Fruit fly (Drosophila melanogaster): ENCODE measurements around the gene Aplip1.

The Aplip1 gene

DNA sequence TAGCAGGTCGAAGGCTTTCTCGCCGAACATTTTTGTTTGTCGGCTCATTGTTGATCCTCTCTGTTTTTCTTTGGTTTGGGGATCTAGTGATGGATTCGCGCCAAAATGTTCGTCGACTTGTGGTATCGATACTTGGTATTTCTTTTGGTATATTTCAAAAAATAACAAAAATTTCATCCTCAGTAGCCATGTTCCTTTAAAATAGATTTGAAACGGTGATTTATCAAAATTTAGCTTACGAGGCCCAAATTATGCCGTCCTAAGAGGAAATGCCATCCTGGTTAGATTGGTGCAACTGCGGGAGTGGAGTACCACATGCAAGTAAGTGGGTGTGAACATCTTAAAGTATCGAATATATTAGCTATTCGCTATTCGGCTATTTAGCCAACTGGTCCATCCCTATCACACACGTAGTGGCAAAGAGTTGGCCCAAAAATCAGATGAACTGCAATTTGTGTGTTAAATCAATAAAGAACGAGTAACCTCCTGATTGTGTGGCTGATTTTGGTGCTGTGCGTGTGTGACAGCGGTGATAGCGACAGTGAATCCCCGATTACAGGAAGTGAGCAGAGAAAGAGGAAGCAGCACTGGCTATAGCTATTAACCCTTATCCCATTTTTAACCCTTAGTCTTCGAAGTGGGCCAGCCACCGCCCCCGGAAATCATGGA is 51.6 kb downstream of the Aplip1 start, which contains the start of the genes Psf1 and Sac1 (continued):
- TF ChIP-seq CG7556 (GFP tag; optimal IDR thresholded peaks at IDR 0.05): no peak
- TF ChIP-seq Neu2 (GFP tag; optimal IDR thresholded peaks at IDR 0.05; ENCODE audit: borderline replicate concordance): no peak
- TF ChIP-seq sob (GFP tag; IDR thresholded peaks at IDR 0.05): no peak; the same call in 1 of the 2 replicates
- peak; percentile 73 for TF ChIP-seq hbn (GFP tag; IDR thresholded peaks at IDR 0.05; ENCODE audit: partially characterized antibody)
- TF ChIP-seq maf-S (GFP tag; optimal IDR thresholded peaks at IDR 0.05): peak; percentile 26
- no peak for TF ChIP-seq CG18599 (GFP tag; optimal IDR thresholded peaks at IDR 0.05)
- no peak for TF ChIP-seq kah (GFP tag; optimal IDR thresholded peaks at IDR 0.05)
- no peak for TF ChIP-seq Jarid2 (GFP tag; optimal IDR thresholded peaks at IDR 0.05)
- no peak for TF ChIP-seq CG3838 (GFP tag; optimal IDR thresholded peaks at IDR 0.05)
- TF ChIP-seq scrt (GFP tag; optimal IDR thresholded peaks at IDR 0.05): no peak
- no peak for TF ChIP-seq jigr1 (GFP tag; IDR thresholded peaks at IDR 0.05)
- TF ChIP-seq CG17328 (GFP tag; IDR thresholded peaks at IDR 0.05): no peak
- no peak for TF ChIP-seq tup (GFP tag; optimal IDR thresholded peaks at IDR 0.05)
- TF ChIP-seq phol (tag; optimal IDR thresholded peaks at IDR 0.05): peak; percentile 76
- no peak for TF ChIP-seq Deaf1 (tag; optimal IDR thresholded peaks at IDR 0.05)
- no peak for TF ChIP-seq CG7745 (tag; optimal IDR thresholded peaks at IDR 0.05)
- peak; percentile 55 for TF ChIP-seq ind (GFP tag; optimal IDR thresholded peaks at IDR 0.05)
- TF ChIP-seq prd (optimal IDR thresholded peaks at IDR 0.05): no peak
- peak; percentile 71 for TF ChIP-seq prd (GFP tag; IDR thresholded peaks at IDR 0.05)
- TF ChIP-seq ken (GFP tag; IDR thresholded peaks at IDR 0.05): no peak; the same call in 2 of the 3 replicates
- TF ChIP-seq NFAT (GFP tag; IDR thresholded peaks at IDR 0.05): peak; percentile 43; the same call in 1 of the 2 replicates
- no peak for TF ChIP-seq CG12744 (GFP tag; optimal IDR thresholded peaks at IDR 0.05)
- TF ChIP-seq CG17829 (tag; optimal IDR thresholded peaks at IDR 0.05): peak; percentile 62
- TF ChIP-seq repo (GFP tag; optimal IDR thresholded peaks at IDR 0.05): peak; percentile 27
- TF ChIP-seq tll (GFP tag; optimal IDR thresholded peaks at IDR 0.05): peak in 1 of 2 experiments; percentile 61
- TF ChIP-seq lola (GFP tag; optimal IDR thresholded peaks at IDR 0.05): peak in 1 of 3 experiments; percentile 53
- no peak for TF ChIP-seq ATbp (GFP tag; optimal IDR thresholded peaks at IDR 0.05)
- TF ChIP-seq gro (GFP tag; optimal IDR thresholded peaks at IDR 0.05): no peak
- no peak for TF ChIP-seq Hey (tag; optimal IDR thresholded peaks at IDR 0.05)
- peak; percentile 50 for TF ChIP-seq CG13775 (GFP tag; optimal IDR thresholded peaks at IDR 0.05)
- TF ChIP-seq Max (GFP tag; optimal IDR thresholded peaks at IDR 0.05): peak; percentile 60
- TF ChIP-seq odd (GFP tag; optimal IDR thresholded peaks at IDR 0.05): no peak
- no peak for TF ChIP-seq Elba2 (GFP tag; optimal IDR thresholded peaks at IDR 0.05)
- no peak for TF ChIP-seq CG15269 (tag; optimal IDR thresholded peaks at IDR 0.05)
- TF ChIP-seq CG3407 (GFP tag; optimal IDR thresholded peaks at IDR 0.05): no peak
- TF ChIP-seq lilli (GFP tag; optimal IDR thresholded peaks at IDR 0.05): peak; percentile 76
- TF ChIP-seq ci (GFP tag; IDR thresholded peaks at IDR 0.05): 0 out of 3 replicates have a peak, but pooled peaks have one; percentile 27
- no peak for TF ChIP-seq Hr39 (optimal IDR thresholded peaks at IDR 0.05)
- TF ChIP-seq zen2 (GFP tag; IDR thresholded peaks at IDR 0.05; ENCODE audit: partially characterized antibody): peak; percentile 53; the same call in 1 of the 3 replicates
- TF ChIP-seq CG2199 (GFP tag; IDR thresholded peaks at IDR 0.05): no peak
- no peak for TF ChIP-seq CG13123 (GFP tag; optimal IDR thresholded peaks at IDR 0.05)
- TF ChIP-seq CG1647 (GFP tag; optimal IDR thresholded peaks at IDR 0.05): peak; percentile 47
- TF ChIP-seq fd96Cb (tag; optimal IDR thresholded peaks at IDR 0.05): no peak
- TF ChIP-seq CG10147 (GFP tag; optimal IDR thresholded peaks at IDR 0.05): peak; percentile 45
- TF ChIP-seq CG34224 (GFP tag; IDR thresholded peaks at IDR 0.05; ENCODE audit: partially characterized antibody): peak; percentile 79
- no peak for TF ChIP-seq sc (optimal IDR thresholded peaks at IDR 0.05)
- no peak for TF ChIP-seq sc (GFP tag; optimal IDR thresholded peaks at IDR 0.05)
- TF ChIP-seq Mrtf (GFP tag; IDR thresholded peaks at IDR 0.05): no peak
- no peak for TF ChIP-seq Hmx (GFP tag; optimal IDR thresholded peaks at IDR 0.05)
- peak; percentile 58 for TF ChIP-seq pum (GFP tag; optimal IDR thresholded peaks at IDR 0.05)

Data from whole organism, embryonic.